Fruit fly (Drosophila melanogaster): ENCODE measurements around the gene CG1840.
A peak's percentile ranks its signal among the peaks of the same experiment; 100 is the strongest.

The CG1840 gene

dm6 chrX:11917056-11917633 is 29.0 kb downstream of the CG1840 start, which contains the start of gene pot:
pot (minus strand) TSS chrX:11917260.
- TF ChIP-seq CG17806 (tag; optimal IDR thresholded peaks at IDR 0.05) (no peak), CG32121 (GFP tag; IDR thresholded peaks at IDR 0.05) (no peak), CG15710 (tag; optimal IDR thresholded peaks at IDR 0.05) (no peak), fd96Ca (GFP tag; IDR thresholded peaks at IDR 0.05) (0 out of 3 replicates have a peak, but pooled peaks have one; percentile 21), CG9948 (tag; optimal IDR thresholded peaks at IDR 0.05) (no peak), CG34367 (tag; optimal IDR thresholded peaks at IDR 0.05) (no peak), CG8159 (tag; optimal IDR thresholded peaks at IDR 0.05) (no peak), CG12605 (GFP tag; IDR thresholded peaks at IDR 0.05) (0 out of 2 replicates have a peak, but pooled peaks have one; percentile 16), Ets98B (GFP tag; IDR thresholded peaks at IDR 0.05) (peak; percentile 43; the same call in 1 of the 2 replicates), Pif1B (GFP tag; optimal IDR thresholded peaks at IDR 0.05) (no peak)

- TF ChIP-seq gl (tag; optimal IDR thresholded peaks at IDR 0.05) (no peak), fd96Ca (GFP tag; IDR thresholded peaks at IDR 0.05) (no peak), Snoo (tag; optimal IDR thresholded peaks at IDR 0.05) (peak; percentile 81), CG17806 (tag; optimal IDR thresholded peaks at IDR 0.05) (peak; percentile 66), CG8301 (tag; optimal IDR thresholded peaks at IDR 0.05) (peak; percentile 92), Pif1B (GFP tag; optimal IDR thresholded peaks at IDR 0.05) (peak; percentile 74), EcR (GFP tag; optimal IDR thresholded peaks at IDR 0.05) (no peak), CG10348 (GFP tag; IDR thresholded peaks at IDR 0.05) (peak; percentile 46; the same call in 1 of the 2 replicates), CG9948 (tag; optimal IDR thresholded peaks at IDR 0.05) (peak; percentile 78), D1 (tag; optimal IDR thresholded peaks at IDR 0.05) (peak; percentile 67), CG13204 (GFP tag; optimal IDR thresholded peaks at IDR 0.05) (no peak), CG32121 (GFP tag; IDR thresholded peaks at IDR 0.05) (peak; percentile 84), Pif1A (GFP tag; optimal IDR thresholded peaks at IDR 0.05) (peak; percentile 78), rn (GFP tag; IDR thresholded peaks at IDR 0.05) (peak; percentile 72), Ets98B (GFP tag; IDR thresholded peaks at IDR 0.05) (peak; percentile 87), CG34367 (tag; optimal IDR thresholded peaks at IDR 0.05) (peak; percentile 58), CG14655 (GFP tag; optimal IDR thresholded peaks at IDR 0.05) (peak; percentile 94), CG15710 (tag; optimal IDR thresholded peaks at IDR 0.05) (peak; percentile 54), CG12605 (GFP tag; IDR thresholded peaks at IDR 0.05) (peak; percentile 83), CG4496 (GFP tag; IDR thresholded peaks at IDR 0.05) (peak; percentile 93), CG8159 (tag; optimal IDR thresholded peaks at IDR 0.05) (peak; percentile 63)
Observed at dm6 chrX:11920959-11921358, 32.8 kb downstream of the CG1840 start.

dm6 chrX:11922650-11923237 is 34.6 kb downstream of the CG1840 start:
- TF ChIP-seq CG4496 (GFP tag; IDR thresholded peaks at IDR 0.05) (0 out of 3 replicates have a peak, but pooled peaks have one; percentile 23), D1 (tag; optimal IDR thresholded peaks at IDR 0.05) (no peak), Pif1B (GFP tag; optimal IDR thresholded peaks at IDR 0.05) (peak; percentile 27), Ets98B (GFP tag; IDR thresholded peaks at IDR 0.05) (peak; percentile 9; the same call in 1 of the 2 replicates), CG17806 (tag; optimal IDR thresholded peaks at IDR 0.05) (no peak)

dm6 chrX:11923698-11924097 is 35.5 kb downstream of the CG1840 start:
- TF ChIP-seq Pif1A (GFP tag; optimal IDR thresholded peaks at IDR 0.05) (no peak), CG8159 (tag; optimal IDR thresholded peaks at IDR 0.05) (no peak), CG34367 (tag; optimal IDR thresholded peaks at IDR 0.05) (no peak), CG14655 (GFP tag; optimal IDR thresholded peaks at IDR 0.05) (no peak), CG10348 (GFP tag; IDR thresholded peaks at IDR 0.05) (no peak), CG9948 (tag; optimal IDR thresholded peaks at IDR 0.05) (no peak), CG32121 (GFP tag; IDR thresholded peaks at IDR 0.05) (no peak), gl (tag; optimal IDR thresholded peaks at IDR 0.05) (no peak), CG17806 (tag; optimal IDR thresholded peaks at IDR 0.05) (no peak), Snoo (tag; optimal IDR thresholded peaks at IDR 0.05) (no peak), EcR (GFP tag; optimal IDR thresholded peaks at IDR 0.05) (no peak), fd96Ca (GFP tag; IDR thresholded peaks at IDR 0.05) (no peak), Pif1B (GFP tag; optimal IDR thresholded peaks at IDR 0.05) (no peak), Ets98B (GFP tag; IDR thresholded peaks at IDR 0.05) (no peak), CG13204 (GFP tag; optimal IDR thresholded peaks at IDR 0.05) (no peak), CG4496 (GFP tag; IDR thresholded peaks at IDR 0.05) (no peak), D1 (tag; optimal IDR thresholded peaks at IDR 0.05) (no peak), rn (GFP tag; IDR thresholded peaks at IDR 0.05) (no peak), CG12605 (GFP tag; IDR thresholded peaks at IDR 0.05) (no peak)

- TF ChIP-seq Ets98B (GFP tag; IDR thresholded peaks at IDR 0.05) (no peak), Snoo (tag; optimal IDR thresholded peaks at IDR 0.05) (no peak), CG14655 (GFP tag; optimal IDR thresholded peaks at IDR 0.05) (peak; percentile 25), Pif1A (GFP tag; optimal IDR thresholded peaks at IDR 0.05) (no peak), CG8301 (tag; optimal IDR thresholded peaks at IDR 0.05) (peak; percentile 2), CG32121 (GFP tag; IDR thresholded peaks at IDR 0.05) (no peak), CG17806 (tag; optimal IDR thresholded peaks at IDR 0.05) (no peak), fd96Ca (GFP tag; IDR thresholded peaks at IDR 0.05) (no peak), CG9948 (tag; optimal IDR thresholded peaks at IDR 0.05) (no peak), EcR (GFP tag; optimal IDR thresholded peaks at IDR 0.05) (no peak)
Observed at dm6 chrX:11924562-11924961, 36.4 kb downstream of the CG1840 start, which contains the start of gene Sclp. Sclp (minus strand) TSS chrX:11924662.

dm6 chrX:11925213-11925612 is 37.1 kb downstream of the CG1840 start:
- TF ChIP-seq CG14655 (GFP tag; optimal IDR thresholded peaks at IDR 0.05), result peak; percentile 48
- TF ChIP-seq CG8301 (tag; optimal IDR thresholded peaks at IDR 0.05), result peak; percentile 47
- TF ChIP-seq rn (GFP tag; IDR thresholded peaks at IDR 0.05), result peak; percentile 65; the same call in 1 of the 2 replicates
- TF ChIP-seq CG15710 (tag; optimal IDR thresholded peaks at IDR 0.05), result no peak
- TF ChIP-seq CG4496 (GFP tag; IDR thresholded peaks at IDR 0.05), result peak; percentile 91
- no peak for TF ChIP-seq EcR (GFP tag; optimal IDR thresholded peaks at IDR 0.05)
- no peak for TF ChIP-seq CG9948 (tag; optimal IDR thresholded peaks at IDR 0.05)
- TF ChIP-seq Pif1B (GFP tag; optimal IDR thresholded peaks at IDR 0.05), result peak; percentile 5
- peak; percentile 72 for TF ChIP-seq Snoo (tag; optimal IDR thresholded peaks at IDR 0.05)
- TF ChIP-seq Ets98B (GFP tag; IDR thresholded peaks at IDR 0.05), result peak; percentile 84
- no peak for TF ChIP-seq CG34367 (tag; optimal IDR thresholded peaks at IDR 0.05)
- peak; percentile 75; the same call in 1 of the 2 replicates for TF ChIP-seq CG12605 (GFP tag; IDR thresholded peaks at IDR 0.05)
- TF ChIP-seq gl (tag; optimal IDR thresholded peaks at IDR 0.05), result no peak
- peak; percentile 3 for TF ChIP-seq Pif1A (GFP tag; optimal IDR thresholded peaks at IDR 0.05)
- peak; percentile 1 for TF ChIP-seq CG8159 (tag; optimal IDR thresholded peaks at IDR 0.05)
- TF ChIP-seq D1 (tag; optimal IDR thresholded peaks at IDR 0.05), result no peak
- no peak for TF ChIP-seq CG10348 (GFP tag; IDR thresholded peaks at IDR 0.05)
- TF ChIP-seq CG32121 (GFP tag; IDR thresholded peaks at IDR 0.05), result peak; percentile 65
- no peak for TF ChIP-seq fd96Ca (GFP tag; IDR thresholded peaks at IDR 0.05)
- no peak for TF ChIP-seq CG13204 (GFP tag; optimal IDR thresholded peaks at IDR 0.05)
- TF ChIP-seq CG17806 (tag; optimal IDR thresholded peaks at IDR 0.05), result no peak
